Worm (Caenorhabditis elegans) whole organism, mixed stage, embryonic: ENCODE data around the gene nrx-1.

ENCODE experiments used
- ceh-39 ChIP-seq: fragments of 150-350 bp; optimal IDR thresholded peaks from 2 replicates; lab custom pipeline; 2014; ENCODE audit warnings: missing biosample characterization, missing genetic modification characterization
- nhr-12 ChIP-seq: fragments of 150-350 bp; optimal IDR thresholded peaks from 2 replicates; lab custom pipeline; 2014; ENCODE audit warnings: missing biosample characterization, missing genetic modification characterization
- pha-4 ChIP-seq: fragments of 150-350 bp; optimal IDR thresholded peaks from 2 replicates; lab custom pipeline; 2018; ENCODE audit warnings: missing biosample characterization, missing genetic modification reagents, missing genetic modification characterization
- unc-62 ChIP-seq: fragments of 150-350 bp; optimal IDR thresholded peaks from 2 replicates; lab custom pipeline; 2014; ENCODE audit warnings: missing biosample characterization, missing genetic modification reagents, missing genetic modification characterization

- no peak for TF ChIP-seq ceh-39 (tag; lab: Kevin White, UChicago)
- no peak for TF ChIP-seq unc-62 (GFP tag; lab: Kevin White, UChicago)
- no peak for TF ChIP-seq nhr-12
- no peak for TF ChIP-seq pha-4 (tag; lab: Kevin White, UChicago)
Measured at ce11 chrV:10854197-10854596, 29.4 kb downstream of the nrx-1 start.
